Fruit fly (Drosophila melanogaster) whole organism, adult: Measurements from ENCODE around the gene Cp38.

ENCODE experiments used
- Clk ChIP-seq: fragments of 200-800 bp; sonication (Bioruptor generic); optimal IDR thresholded peaks from 2 replicates; lab custom pipeline; 2017; ENCODE audit warnings: missing biosample characterization, missing genetic modification characterization
- Crg-1 ChIP-seq: fragments of 200-800 bp; sonication (Bioruptor generic); optimal IDR thresholded peaks from 2 replicates; lab custom pipeline; 2016; ENCODE audit warnings: missing biosample characterization, missing genetic modification characterization
- bab1 ChIP-seq: fragments of 200-800 bp; sonication (Bioruptor generic); optimal IDR thresholded peaks from 3 replicates; lab custom pipeline; 2019; ENCODE audit warnings: missing biosample characterization, mild to moderate bottlenecking, missing genetic modification characterization, moderate library complexity
- cnc ChIP-seq, 2 experiments: fragments of >200 bp; optimal IDR thresholded peaks; 2 replicates each; lab custom pipeline; 2017
- kay ChIP-seq: fragments of 200-800 bp; sonication (Bioruptor generic); peaks from one replicate; lab custom pipeline; 2016; ENCODE audit warnings: missing biosample characterization, missing genetic modification characterization, borderline replicate concordance

DNA sequence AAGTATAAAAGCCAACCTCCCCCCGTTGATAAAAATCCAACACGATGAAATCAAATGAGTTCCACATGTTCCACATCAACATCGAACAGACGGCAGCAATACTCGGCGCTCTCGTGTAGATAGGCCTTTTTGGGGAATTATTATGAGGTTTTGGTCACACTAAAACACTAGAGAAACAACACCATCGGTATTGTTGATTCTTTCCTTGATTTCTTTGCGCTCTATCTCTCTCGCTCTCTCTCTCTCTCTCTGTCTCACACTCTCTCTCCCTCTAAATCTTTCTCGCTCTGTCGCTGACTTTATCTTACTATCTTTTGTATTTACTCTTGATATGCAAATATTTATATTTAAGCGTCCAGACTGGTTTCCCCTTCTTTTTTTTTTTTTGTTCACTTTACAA is 29.1 kb downstream of the Cp38 start:
- TF ChIP-seq Clk: no peak
- TF ChIP-seq bab1 (GFP tag; lab: Kevin White, UChicago): no peak
- TF ChIP-seq kay (GFP tag; lab: Kevin White, UChicago): no peak
- no peak for TF ChIP-seq cnc (optimal IDR thresholded peaks at IDR 0.05; lab: Kevin White, UChicago)
- TF ChIP-seq Crg-1 (GFP tag; lab: Kevin White, UChicago): no peak
